In the genomic region with DNA sequence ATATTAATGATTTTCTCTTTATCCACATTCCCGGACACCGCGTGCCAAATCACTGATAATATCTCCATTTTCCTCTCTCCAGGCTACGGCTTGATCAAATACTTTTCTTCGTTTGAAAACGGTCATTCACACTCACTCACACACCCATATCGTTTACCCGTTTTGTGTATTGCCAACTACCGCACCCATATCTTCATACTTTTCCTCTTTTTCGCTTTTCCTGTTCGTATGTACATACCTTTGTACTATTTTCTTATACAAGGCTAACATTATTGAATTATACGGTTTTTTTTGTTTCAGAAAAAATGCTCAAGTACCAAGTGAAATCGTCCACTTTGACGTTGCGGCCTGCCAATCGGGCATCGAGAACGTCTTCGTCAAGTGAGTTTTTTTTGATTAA, we compare ENCODE assay signal across 2 worm cellular contexts.
A peak's percentile ranks its signal among the peaks of the same experiment; 100 is the strongest.
TF ChIP-seq lines count a peak whose summit lies in the region.

A gene (plus strand): TSS at position 301 of the 400 bp plus-strand sequence.

TF ChIP-seq in whole organism, L1 larva, 84 proteins besides CTCF, POLR2A, EP300 and RAD21:
- TF ChIP-seq nhr-11 (tag; optimal IDR thresholded peaks at IDR 0.05; lab: Kevin White, UChicago) (no peak), blmp-1 (tag; optimal IDR thresholded peaks at IDR 0.05; lab: Kevin White, UChicago) (peak; percentile 5), ceh-8 (GFP tag; optimal IDR thresholded peaks at IDR 0.05; lab: Kevin White, UChicago) (no peak)

TF ChIP-seq in whole organism, young adult, 124 proteins besides CTCF, POLR2A, EP300 and RAD21:
- no peak for TF ChIP-seq efl-1 (GFP tag; optimal IDR thresholded peaks at IDR 0.05; lab: Kevin White, UChicago)
- peak; percentile 10 for TF ChIP-seq ceh-27 (GFP tag; optimal IDR thresholded peaks at IDR 0.05; lab: Kevin White, UChicago)
